Fruit fly (Drosophila melanogaster): ENCODE data around the gene CG4238.

The CG4238 gene

dm6 chr2L:2011430-2011829 is 1.8 kb downstream of the CG4238 start:
- peak; percentile 18; the same call in 1 of the 2 replicates for TF ChIP-seq onecut (GFP tag; IDR thresholded peaks at IDR 0.05)
- TF ChIP-seq NFAT (GFP tag; IDR thresholded peaks at IDR 0.05): 0 out of 2 replicates have a peak, but pooled peaks have one; percentile 14
- 0 out of 2 replicates have a peak, but pooled peaks have one; percentile 11 for TF ChIP-seq CG17328 (GFP tag; IDR thresholded peaks at IDR 0.05)
- no peak for TF ChIP-seq fd102C (GFP tag; optimal IDR thresholded peaks at IDR 0.05)
- peak; percentile 62 for TF ChIP-seq scrt (GFP tag; optimal IDR thresholded peaks at IDR 0.05)
- TF ChIP-seq Deaf1 (tag; optimal IDR thresholded peaks at IDR 0.05): peak; percentile 94
- TF ChIP-seq Rx (GFP tag; IDR thresholded peaks at IDR 0.05): no peak

DNA sequence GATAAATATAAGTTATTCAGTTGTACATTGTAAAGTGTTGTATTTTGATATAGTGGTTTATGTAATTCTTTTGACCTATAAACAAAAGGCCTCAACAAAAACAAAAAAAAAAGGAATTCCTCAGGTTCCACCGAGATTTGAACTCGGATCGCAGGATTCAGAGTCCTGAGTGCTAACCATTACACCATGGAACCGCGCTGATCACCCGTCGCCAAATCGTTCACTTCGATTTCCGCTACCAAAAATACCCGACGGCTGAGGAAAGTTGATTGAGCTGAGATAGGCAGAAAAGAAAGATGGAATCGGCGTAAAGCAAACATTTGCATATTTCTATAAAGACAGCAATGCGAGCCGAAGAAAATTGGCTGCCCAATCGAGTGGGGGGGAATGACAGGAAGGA is 3.4 kb downstream of the CG4238 start:
- TF ChIP-seq tna (GFP tag; IDR thresholded peaks at IDR 0.05; ENCODE audit: partially characterized antibody) (0 out of 2 replicates have a peak, but pooled peaks have one; percentile 7), zen2 (GFP tag; IDR thresholded peaks at IDR 0.05; ENCODE audit: partially characterized antibody) (0 out of 3 replicates have a peak, but pooled peaks have one; percentile 35), grn (GFP tag; optimal IDR thresholded peaks at IDR 0.05) (peak; percentile 55), CG6791 (GFP tag; IDR thresholded peaks at IDR 0.05; ENCODE audit: partially characterized antibody) (peak; percentile 70; the same call in 2 of the 3 replicates), CG14860 (GFP tag; IDR thresholded peaks at IDR 0.05; ENCODE audit: partially characterized antibody) (0 out of 3 replicates have a peak, but pooled peaks have one; percentile 29), cg (GFP tag; optimal IDR thresholded peaks at IDR 0.05) (no peak), sd (tag; optimal IDR thresholded peaks at IDR 0.05) (no peak), CG33213 (GFP tag; optimal IDR thresholded peaks at IDR 0.05) (no peak), luna (GFP tag; optimal IDR thresholded peaks at IDR 0.05) (no peak), MTF-1 (GFP tag; optimal IDR thresholded peaks at IDR 0.05; ENCODE audit: borderline replicate concordance) (no peak), Kr (GFP tag; optimal IDR thresholded peaks at IDR 0.05) (no peak), bab2 (GFP tag; optimal IDR thresholded peaks at IDR 0.05) (no peak), bbx (GFP tag; IDR thresholded peaks at IDR 0.05; ENCODE audit: partially characterized antibody) (peak; percentile 68; the same call in 1 of the 2 replicates), Pdp1 (GFP tag; optimal IDR thresholded peaks at IDR 0.05) (peak in 1 of 2 experiments; percentile 7), CG1024 (GFP tag; IDR thresholded peaks at IDR 0.05) (no peak), amos (GFP tag; IDR thresholded peaks at IDR 0.05; ENCODE audit: partially characterized antibody) (peak; percentile 78; the same call in 1 of the 2 replicates), sna (GFP tag; IDR thresholded peaks at IDR 0.05; ENCODE audit: partially characterized antibody) (peak; percentile 26; the same call in 1 of the 2 replicates), CG4617 (GFP tag; optimal IDR thresholded peaks at IDR 0.05; ENCODE audit: borderline replicate concordance) (no peak), knrl (GFP tag; IDR thresholded peaks at IDR 0.05; ENCODE audit: partially characterized antibody) (peak; percentile 41; the same call in 1 of the 3 replicates), Optix (GFP tag; IDR thresholded peaks at IDR 0.05) (no peak), tio (GFP tag; optimal IDR thresholded peaks at IDR 0.05) (no peak), ci (GFP tag; IDR thresholded peaks at IDR 0.05) (0 out of 3 replicates have a peak, but pooled peaks have one; percentile 32), Scr (GFP tag; IDR thresholded peaks at IDR 0.05; ENCODE audit: partially characterized antibody) (peak; percentile 56), ase (GFP tag; IDR thresholded peaks at IDR 0.05) (no peak), Bdp1 (GFP tag; optimal IDR thresholded peaks at IDR 0.05) (peak; percentile 98), CG16813 (GFP tag; IDR thresholded peaks at IDR 0.05; ENCODE audit: partially characterized antibody) (peak; percentile 78), mld (GFP tag; IDR thresholded peaks at IDR 0.05; ENCODE audit: partially characterized antibody) (0 out of 3 replicates have a peak, but pooled peaks have one; percentile 66), vvl (GFP tag; IDR thresholded peaks at IDR 0.05) (peak; percentile 8; the same call in 1 of the 2 replicates), CG18262 (tag; optimal IDR thresholded peaks at IDR 0.05) (no peak), ind (GFP tag; optimal IDR thresholded peaks at IDR 0.05) (no peak), hb (GFP tag; IDR thresholded peaks at IDR 0.05; ENCODE audit: partially characterized antibody) (no peak), Opbp (GFP tag; IDR thresholded peaks at IDR 0.05; ENCODE audit: partially characterized antibody) (peak; percentile 73; the same call in 2 of the 3 replicates), nerfin-2 (GFP tag; IDR thresholded peaks at IDR 0.05; ENCODE audit: partially characterized antibody) (peak; percentile 62), Bgb (GFP tag; IDR thresholded peaks at IDR 0.05; ENCODE audit: partially characterized antibody) (peak; percentile 56; the same call in 1 of the 2 replicates), CG42726 (GFP tag; IDR thresholded peaks at IDR 0.05; ENCODE audit: partially characterized antibody) (peak; percentile 58), Trl (optimal IDR thresholded peaks at IDR 0.05) (no peak), Trl (GFP tag; optimal IDR thresholded peaks at IDR 0.05) (no peak), CG7963 (GFP tag; IDR thresholded peaks at IDR 0.05; ENCODE audit: partially characterized antibody) (0 out of 3 replicates have a peak, but pooled peaks have one; percentile 34), MBD-R2 (GFP tag; IDR thresholded peaks at IDR 0.05) (no peak)
